Worm (Caenorhabditis elegans) whole organism, L2 larva: ENCODE data around the gene cutl-11.

Source experiments
- C34F6.9 ChIP-seq: fragments of 150-350 bp; optimal IDR thresholded peaks from 2 replicates; lab custom pipeline; 2014; ENCODE audit warnings: missing biosample characterization, missing genetic modification characterization
- F13H6.1 ChIP-seq: sonication (generic microtip); optimal IDR thresholded peaks from 2 replicates; lab custom pipeline; 2016; ENCODE audit warnings: missing genetic modification characterization, missing compliant biosample characterization
- R02D3.7 ChIP-seq: fragments of 150-350 bp; optimal IDR thresholded peaks from 2 replicates; lab custom pipeline; 2014; ENCODE audit warnings: missing biosample characterization, missing genetic modification characterization
- ZK546.5 ChIP-seq: sonication (generic microtip); optimal IDR thresholded peaks from 2 replicates; lab custom pipeline; 2017; ENCODE audit warnings: missing biosample characterization, missing genetic modification characterization
- alr-1 ChIP-seq: fragments of 150-350 bp; optimal IDR thresholded peaks from 2 replicates; lab custom pipeline; 2014; ENCODE audit warnings: missing biosample characterization, missing genetic modification characterization
- blmp-1 ChIP-seq: sonication (generic microtip); optimal IDR thresholded peaks from 2 replicates; lab custom pipeline; 2017; ENCODE audit warnings: missing genetic modification characterization, mild to moderate bottlenecking, missing compliant biosample characterization, antibody characterized with exemption, moderate library complexity; ENCODE audit not compliant: insufficient read depth
- ceh-16 ChIP-seq: fragments of 150-350 bp; optimal IDR thresholded peaks from 2 replicates; lab custom pipeline; 2014; ENCODE audit warnings: missing biosample characterization, missing genetic modification characterization
- crh-2 ChIP-seq: sonication (generic microtip); optimal IDR thresholded peaks from 2 replicates; lab custom pipeline; 2017; ENCODE audit warnings: missing biosample characterization, missing genetic modification characterization
- egl-27 ChIP-seq: sonication (generic microtip); optimal IDR thresholded peaks from 3 replicates; lab custom pipeline; 2017; ENCODE audit warnings: missing biosample characterization, missing genetic modification reagents, missing genetic modification characterization
- elt-1 ChIP-seq: fragments of 150-350 bp; optimal IDR thresholded peaks from 2 replicates; lab custom pipeline; 2014; ENCODE audit warnings: missing biosample characterization, missing genetic modification characterization
- elt-3 ChIP-seq: sonication (generic microtip); optimal IDR thresholded peaks from 2 replicates; lab custom pipeline; 2017; ENCODE audit warnings: missing biosample characterization, missing genetic modification characterization
- fos-1 ChIP-seq: fragments of 150-350 bp; optimal IDR thresholded peaks from 2 replicates; lab custom pipeline; 2014; ENCODE audit warnings: missing biosample characterization, missing genetic modification characterization
- lin-11 ChIP-seq: fragments of 150-350 bp; sonication (generic microtip); optimal IDR thresholded peaks from 2 replicates; lab custom pipeline; 2014; ENCODE audit warnings: missing biosample characterization, missing genetic modification characterization, inconsistent platforms, mixed read lengths
- lsy-2 ChIP-seq, 2 experiments: fragments of 150-350 bp in 1 of 2; sonication (generic microtip) in 1 of 2; optimal IDR thresholded peaks; 2 replicates each; lab custom pipeline; 2014 to 2017; ENCODE audit warnings: missing biosample characterization in 2 of 2, missing genetic modification characterization in 2 of 2
- mab-5 ChIP-seq: fragments of 150-350 bp; optimal IDR thresholded peaks from 2 replicates; lab custom pipeline; 2014; ENCODE audit warnings: missing biosample characterization, missing genetic modification characterization
- mbf-1 ChIP-seq: sonication (generic microtip); optimal IDR thresholded peaks from 2 replicates; lab custom pipeline; 2017; ENCODE audit warnings: missing biosample characterization, missing genetic modification characterization
- mdl-1 ChIP-seq, 2 experiments: fragments of 150-350 bp in 1 of 2; sonication (generic microtip) in 1 of 2; optimal IDR thresholded peaks; 2 replicates each; lab custom pipeline; 2017; ENCODE audit warnings: missing biosample characterization in 2 of 2, missing genetic modification characterization in 2 of 2
- nhr-10 ChIP-seq: sonication (generic microtip); optimal IDR thresholded peaks from 2 replicates; lab custom pipeline; 2017; ENCODE audit warnings: missing biosample characterization, missing genetic modification characterization
- nhr-12 ChIP-seq: fragments of 150-350 bp; optimal IDR thresholded peaks from 2 replicates; lab custom pipeline; 2014; ENCODE audit warnings: missing biosample characterization, missing genetic modification characterization
- nhr-129 ChIP-seq: fragments of 150-350 bp; optimal IDR thresholded peaks from 2 replicates; lab custom pipeline; 2014; ENCODE audit warnings: missing biosample characterization, missing genetic modification characterization
- nhr-21 ChIP-seq: fragments of 150-350 bp; optimal IDR thresholded peaks from 2 replicates; lab custom pipeline; 2014; ENCODE audit warnings: missing biosample characterization, missing genetic modification characterization
- nhr-23 ChIP-seq: fragments of 150-350 bp; optimal IDR thresholded peaks from 2 replicates; lab custom pipeline; 2014; ENCODE audit warnings: missing biosample characterization, missing genetic modification reagents, missing genetic modification characterization
- nhr-25 ChIP-seq: fragments of 150-350 bp; sonication (generic microtip); optimal IDR thresholded peaks from 3 replicates; lab custom pipeline; 2014; ENCODE audit warnings: missing biosample characterization, missing genetic modification characterization
- nhr-6 ChIP-seq: fragments of 150-350 bp; optimal IDR thresholded peaks from 2 replicates; lab custom pipeline; 2014; ENCODE audit warnings: missing biosample characterization, missing genetic modification characterization
- nhr-77 ChIP-seq: fragments of 150-350 bp; optimal IDR thresholded peaks from 2 replicates; lab custom pipeline; 2014; ENCODE audit warnings: missing biosample characterization, missing genetic modification characterization
- peb-1 ChIP-seq: fragments of 150-350 bp; optimal IDR thresholded peaks from 2 replicates; lab custom pipeline; 2014; ENCODE audit warnings: missing biosample characterization, missing genetic modification characterization
- skn-1 ChIP-seq: sonication (generic microtip); optimal IDR thresholded peaks from 2 replicates; lab custom pipeline; 2017; ENCODE audit warnings: missing biosample characterization, missing genetic modification characterization
- sma-3 ChIP-seq: sonication (generic microtip); optimal IDR thresholded peaks from 2 replicates; lab custom pipeline; 2016; ENCODE audit warnings: missing genetic modification reagents, missing genetic modification characterization, missing compliant biosample characterization
- sma-9 ChIP-seq, 2 experiments: fragments of 150-350 bp in 1 of 2; sonication (generic microtip) in 1 of 2; optimal IDR thresholded peaks; 2 replicates each; lab custom pipeline; 2014 to 2016; ENCODE audit warnings: missing genetic modification characterization in 2 of 2, mild to moderate bottlenecking in 1 of 2, missing biosample characterization in 1 of 2, missing compliant biosample characterization in 1 of 2, missing genetic modification reagents in 1 of 2, moderate library complexity in 1 of 2
- unc-39 ChIP-seq: fragments of 150-350 bp; optimal IDR thresholded peaks from 2 replicates; lab custom pipeline; 2014; ENCODE audit warnings: missing biosample characterization, missing genetic modification characterization
- unc-55 ChIP-seq: fragments of 150-350 bp; sonication (generic microtip); optimal IDR thresholded peaks from 3 replicates; lab custom pipeline; 2014; ENCODE audit warnings: missing biosample characterization, missing genetic modification reagents, missing genetic modification characterization
- unc-62 ChIP-seq: fragments of 150-350 bp; optimal IDR thresholded peaks from 2 replicates; lab custom pipeline; 2014; ENCODE audit warnings: missing biosample characterization, missing genetic modification reagents, missing genetic modification characterization
- zag-1 ChIP-seq: fragments of 150-350 bp; optimal IDR thresholded peaks from 2 replicates; lab custom pipeline; 2014; ENCODE audit warnings: missing biosample characterization, missing genetic modification characterization
- ztf-1 ChIP-seq: fragments of 200-800 bp; sonication (Bioruptor generic); conservative IDR thresholded peaks from 2 replicates; pipeline ENCODE4 v1.3.6; 2022; ENCODE audit warnings: missing genetic modification characterization, missing compliant biosample characterization
- ztf-4 ChIP-seq: fragments of 150-350 bp; optimal IDR thresholded peaks from 2 replicates; lab custom pipeline; 2014; ENCODE audit warnings: missing biosample characterization, missing genetic modification characterization

The cutl-11 gene

ce11 chrX:11650751-11651150 lies at the start of gene cutl-11:
cutl-11 (minus strand) TSS chrX:11650851.
- TF ChIP-seq nhr-10 (tag; lab: Kevin White, UChicago) (no peak), unc-62 (GFP tag; lab: Kevin White, UChicago) (no peak), blmp-1 (tag; lab: Kevin White, UChicago) (no peak), unc-55 (GFP tag; lab: Kevin White, UChicago) (no peak), nhr-12 (no peak), R02D3.7 (no peak), ztf-1 (no peak), ceh-16 (tag; lab: Kevin White, UChicago) (no peak), nhr-25 (tag; lab: Kevin White, UChicago) (no peak), C34F6.9 (tag; lab: Kevin White, UChicago) (no peak), sma-9 (GFP tag; optimal IDR thresholded peaks at IDR 0.05; lab: Kevin White, UChicago) (no peak), sma-9 (tag; optimal IDR thresholded peaks at IDR 0.05; lab: Kevin White, UChicago) (no peak)

- TF ChIP-seq R02D3.7 (no peak), nhr-10 (tag; lab: Kevin White, UChicago) (no peak), ZK546.5 (tag; lab: Kevin White, UChicago) (no peak), nhr-25 (tag; lab: Kevin White, UChicago) (no peak), skn-1 (no peak), blmp-1 (tag; lab: Kevin White, UChicago) (no peak), nhr-21 (tag; lab: Kevin White, UChicago) (no peak), nhr-23 (tag; lab: Kevin White, UChicago) (no peak), unc-62 (GFP tag; lab: Kevin White, UChicago) (no peak), elt-3 (tag; lab: Kevin White, UChicago) (no peak), nhr-6 (tag; lab: Kevin White, UChicago) (no peak), mbf-1 (no peak), C34F6.9 (tag; lab: Kevin White, UChicago) (no peak), crh-2 (tag; lab: Kevin White, UChicago) (no peak)
Observed at ce11 chrX:11700263-11700662, 49.6 kb upstream of the cutl-11 start, which contains the start of gene C44C10.15. C44C10.15 (minus strand) TSS chrX:11700363.

- TF ChIP-seq zag-1 (no peak), nhr-129 (tag; lab: Kevin White, UChicago) (no peak), unc-39 (tag; lab: Kevin White, UChicago) (no peak), fos-1 (tag; lab: Kevin White, UChicago) (no peak), ceh-16 (tag; lab: Kevin White, UChicago) (no peak)
Observed at ce11 chrX:11696696-11697095, 46.0 kb upstream of the cutl-11 start, which contains the start of gene C44C10.12. C44C10.12 (plus strand) TSS chrX:11696996.

ce11 chrX:11693092-11693491 lies 42.4 kb upstream of the cutl-11 start, which contains the start of gene smcl-1:
smcl-1 (plus strand) TSS chrX:11693464.
- TF ChIP-seq sma-9 (GFP tag; optimal IDR thresholded peaks at IDR 0.05; lab: Kevin White, UChicago) (peak; percentile 67), sma-9 (tag; optimal IDR thresholded peaks at IDR 0.05; lab: Kevin White, UChicago) (no peak), unc-39 (tag; lab: Kevin White, UChicago) (no peak), sma-3 (GFP tag; lab: Kevin White, UChicago) (no peak), mab-5 (tag; lab: Kevin White, UChicago) (no peak), nhr-77 (tag; lab: Kevin White, UChicago) (no peak), C34F6.9 (tag; lab: Kevin White, UChicago) (peak; percentile 64), peb-1 (no peak), crh-2 (tag; lab: Kevin White, UChicago) (peak; percentile 31), mdl-1 (tag; optimal IDR thresholded peaks at IDR 0.05; lab: Kevin White, UChicago) (no peak), unc-62 (GFP tag; lab: Kevin White, UChicago) (no peak), mbf-1 (no peak), skn-1 (no peak), fos-1 (tag; lab: Kevin White, UChicago) (peak; percentile 73), nhr-129 (tag; lab: Kevin White, UChicago) (peak; percentile 62), alr-1 (tag; lab: Kevin White, UChicago) (no peak), ZK546.5 (tag; lab: Kevin White, UChicago) (no peak)

ce11 chrX:11690014-11690591 lies 39.5 kb upstream of the cutl-11 start, which contains the start of the genes C44C10.10 and C44C10.5:
C44C10.10 (plus strand) TSS chrX:11690314.
C44C10.5 (plus strand) TSS chrX:11690541.
- no peak for TF ChIP-seq mbf-1
- TF ChIP-seq peb-1: no peak
- TF ChIP-seq alr-1 (tag; lab: Kevin White, UChicago): no peak
- no peak for TF ChIP-seq F13H6.1 (tag; lab: Kevin White, UChicago)
- TF ChIP-seq nhr-23 (tag; lab: Kevin White, UChicago): no peak
- TF ChIP-seq elt-1: no peak
- TF ChIP-seq ztf-4: no peak
- TF ChIP-seq lsy-2 (tag; optimal IDR thresholded peaks at IDR 0.05; lab: Kevin White, UChicago): no peak
- TF ChIP-seq nhr-77 (tag; lab: Kevin White, UChicago): no peak
- TF ChIP-seq egl-27 (tag; lab: Kevin White, UChicago): no peak
- TF ChIP-seq mdl-1 (tag; optimal IDR thresholded peaks at IDR 0.05; lab: Kevin White, UChicago): no peak
- TF ChIP-seq nhr-10 (tag; lab: Kevin White, UChicago): no peak
- TF ChIP-seq unc-62 (GFP tag; lab: Kevin White, UChicago): no peak
- TF ChIP-seq lin-11 (tag; lab: Kevin White, UChicago): no peak
